Worm (Caenorhabditis elegans): ENCODE measurements around the gene srx-3.

srx-3 gene

DNA sequence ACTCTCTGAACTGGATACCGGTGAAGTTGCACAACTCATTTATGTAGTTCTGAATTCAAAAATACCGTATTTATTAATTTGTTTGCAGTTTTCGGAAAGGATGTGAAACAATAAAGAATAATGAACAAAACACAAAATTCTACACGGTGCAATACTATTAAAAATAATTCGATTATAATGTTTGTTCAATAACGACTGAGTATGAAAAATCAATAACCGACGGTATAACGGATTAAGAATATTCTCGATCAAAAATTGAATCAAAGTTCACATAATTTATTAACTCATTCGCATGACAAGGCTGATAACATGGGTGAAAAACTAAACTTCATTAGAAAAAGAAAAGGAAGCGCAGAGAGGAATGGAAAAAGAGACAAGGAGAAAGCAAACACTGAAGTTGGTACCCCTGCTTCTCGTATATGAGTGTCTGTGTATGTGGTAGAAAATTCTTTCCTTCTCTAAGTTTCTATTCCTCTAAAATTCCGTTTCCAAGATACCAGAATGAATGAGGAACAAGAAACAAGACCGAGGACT, 30.4 kb upstream of the srx-3 start, which contains the start of gene nhr-143:
Gene nhr-143 (minus strand): TSS at position 51 of the 534 bp plus-strand sequence.
- TF ChIP-seq ztf-4 (tag; optimal IDR thresholded peaks at IDR 0.05) = no peak
- TF ChIP-seq fos-1 (tag; optimal IDR thresholded peaks at IDR 0.05) = peak; percentile 78
- TF ChIP-seq crh-2 (tag; optimal IDR thresholded peaks at IDR 0.05) = peak; percentile 27

- no peak for TF ChIP-seq sma-3 (GFP tag; optimal IDR thresholded peaks at IDR 0.05)
- TF ChIP-seq unc-55 (GFP tag; optimal IDR thresholded peaks at IDR 0.05) = no peak
- no peak for TF ChIP-seq nhr-77 (tag; optimal IDR thresholded peaks at IDR 0.05)
- no peak for TF ChIP-seq nhr-21 (tag; optimal IDR thresholded peaks at IDR 0.05)
Observed at ce11 chrV:8977895-8978294, 27.4 kb upstream of the srx-3 start.

DNA sequence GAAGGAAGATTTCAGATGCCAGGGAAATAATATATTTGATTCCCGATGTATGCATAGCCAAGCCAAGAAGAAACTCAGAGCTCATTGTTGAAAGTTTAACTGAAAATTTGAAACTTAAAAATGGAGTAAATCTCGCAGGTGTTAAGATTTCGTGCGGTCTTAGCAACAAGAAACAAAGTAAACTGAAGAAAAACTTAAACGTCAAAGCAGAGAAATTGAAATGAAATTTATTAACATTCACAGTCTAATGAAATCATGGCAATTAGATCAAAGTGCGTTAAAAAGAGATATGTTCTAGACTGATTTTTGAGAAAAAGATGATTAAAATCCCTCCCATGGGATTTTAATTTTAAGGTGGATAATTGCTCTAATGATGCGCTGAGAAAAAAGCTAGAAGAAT, 24.5 kb upstream of the srx-3 start, which contains the start of gene str-84:
Gene str-84 (minus strand): TSS at position 101 of the 400 bp plus-strand sequence.
- no peak for TF ChIP-seq nhr-12 (tag; optimal IDR thresholded peaks at IDR 0.05)
- no peak for TF ChIP-seq zag-1 (tag; optimal IDR thresholded peaks at IDR 0.05)
- no peak for TF ChIP-seq ztf-11 (tag; optimal IDR thresholded peaks at IDR 0.05)

- no peak for TF ChIP-seq nhr-10 (tag; optimal IDR thresholded peaks at IDR 0.05)
- no peak for TF ChIP-seq C34F6.9 (tag; optimal IDR thresholded peaks at IDR 0.05)
- TF ChIP-seq nhr-25 (tag; optimal IDR thresholded peaks at IDR 0.05) = no peak
- TF ChIP-seq lin-11 (tag; optimal IDR thresholded peaks at IDR 0.05) = no peak
- no peak for TF ChIP-seq F13H6.1 (tag; optimal IDR thresholded peaks at IDR 0.05)
- no peak for TF ChIP-seq nhr-21 (tag; optimal IDR thresholded peaks at IDR 0.05)
- TF ChIP-seq nhr-237 (tag; optimal IDR thresholded peaks at IDR 0.05) = no peak
- no peak for TF ChIP-seq gmeb-1 (tag; optimal IDR thresholded peaks at IDR 0.05)
- TF ChIP-seq aly-2 (tag; optimal IDR thresholded peaks at IDR 0.05) = no peak
Observed at ce11 chrV:8983604-8984003, 21.7 kb upstream of the srx-3 start, which contains the start of gene str-86. Gene str-86 (minus strand): TSS chrV:8983704.

DNA sequence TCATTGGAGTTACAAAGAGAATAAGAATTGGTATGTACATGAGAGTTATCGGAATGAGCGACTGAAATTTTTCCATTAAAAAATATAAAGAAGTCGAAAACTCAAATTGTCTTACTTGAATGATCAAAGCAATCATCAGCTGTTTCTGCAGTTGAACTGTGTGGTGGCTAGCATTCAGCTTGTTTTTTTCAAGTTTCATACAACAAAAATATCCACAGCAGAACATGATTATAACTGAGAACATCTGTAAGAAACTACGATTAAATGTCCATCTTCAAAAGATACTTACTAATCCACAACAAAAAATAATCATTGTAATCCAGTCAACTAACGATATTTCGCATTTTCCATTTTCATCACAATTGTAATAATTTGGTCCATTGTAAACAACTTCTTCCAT, 20.6 kb upstream of the srx-3 start:
- TF ChIP-seq nhr-237 (tag; optimal IDR thresholded peaks at IDR 0.05) (no peak), sma-3 (GFP tag; optimal IDR thresholded peaks at IDR 0.05) (no peak), ceh-82 (tag; optimal IDR thresholded peaks at IDR 0.05) (no peak), blmp-1 (tag; optimal IDR thresholded peaks at IDR 0.05; ENCODE audit: insufficient read depth) (no peak), elt-1 (tag; optimal IDR thresholded peaks at IDR 0.05) (no peak), Y55F3AM.14 (GFP tag; optimal IDR thresholded peaks at IDR 0.05) (no peak), nhr-10 (tag; optimal IDR thresholded peaks at IDR 0.05) (no peak), nhr-25 (tag; optimal IDR thresholded peaks at IDR 0.05) (no peak), ceh-16 (tag; optimal IDR thresholded peaks at IDR 0.05) (no peak), mbf-1 (tag; optimal IDR thresholded peaks at IDR 0.05) (no peak), nhr-11 (tag; optimal IDR thresholded peaks at IDR 0.05) (no peak), unc-62 (GFP tag; optimal IDR thresholded peaks at IDR 0.05) (no peak), unc-39 (tag; optimal IDR thresholded peaks at IDR 0.05) (no peak), mab-5 (tag; optimal IDR thresholded peaks at IDR 0.05) (no peak), skn-1 (tag; optimal IDR thresholded peaks at IDR 0.05) (no peak), sma-9 (GFP tag; optimal IDR thresholded peaks at IDR 0.05) (no peak), sma-9 (tag; optimal IDR thresholded peaks at IDR 0.05) (no peak), fos-1 (tag; optimal IDR thresholded peaks at IDR 0.05) (no peak)

DNA sequence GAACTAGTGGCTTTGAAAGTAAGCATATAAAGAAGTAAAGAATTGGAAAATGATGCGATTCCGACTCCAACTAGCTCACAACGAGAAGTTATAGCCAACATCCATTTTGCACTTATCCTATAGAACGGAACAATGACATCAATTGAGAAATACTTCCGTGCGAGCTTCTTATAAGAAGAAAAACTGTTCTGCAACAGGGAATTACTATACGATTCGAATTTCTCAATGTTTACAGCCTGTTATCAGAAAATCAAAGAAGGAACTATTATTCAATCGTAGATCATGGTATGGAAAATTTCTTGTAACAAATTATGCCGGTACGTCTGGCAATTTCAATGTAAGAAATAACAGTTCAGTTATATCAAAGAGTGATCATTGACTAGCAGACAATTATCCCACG, 19.6 kb upstream of the srx-3 start, which contains the start of gene str-85:
Gene str-85 (minus strand): TSS at position 101 of the 400 bp plus-strand sequence.
- TF ChIP-seq lin-39 (tag; optimal IDR thresholded peaks at IDR 0.05) (no peak), nhr-77 (tag; optimal IDR thresholded peaks at IDR 0.05) (no peak)

DNA sequence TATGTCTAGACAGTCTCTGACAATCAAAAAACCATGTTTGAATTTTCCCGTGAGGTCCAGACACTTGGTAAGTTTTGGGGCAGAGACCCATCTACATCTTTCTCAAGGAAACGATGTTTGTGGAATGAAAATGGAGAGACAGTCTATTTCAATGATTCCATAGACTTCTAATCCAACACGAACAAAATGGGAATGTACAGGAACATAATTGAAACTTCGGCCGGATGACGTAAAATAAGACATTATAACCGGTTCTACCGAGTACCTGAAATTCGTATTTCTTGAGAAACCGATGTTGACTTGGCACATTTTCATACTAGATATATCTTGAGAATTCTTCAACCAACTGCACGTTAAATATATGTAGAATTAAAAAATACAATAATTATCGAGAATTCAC, 17.2 kb upstream of the srx-3 start, which contains the start of gene str-87:
Gene str-87 (minus strand): TSS at position 101 of the 400 bp plus-strand sequence.
- TF ChIP-seq nhr-10 (tag; optimal IDR thresholded peaks at IDR 0.05) = no peak
- TF ChIP-seq ztf-4 (tag; optimal IDR thresholded peaks at IDR 0.05) = no peak
- no peak for TF ChIP-seq lin-39 (tag; optimal IDR thresholded peaks at IDR 0.05)
- no peak for TF ChIP-seq nhr-6 (tag; optimal IDR thresholded peaks at IDR 0.05)
- TF ChIP-seq sma-9 (GFP tag; optimal IDR thresholded peaks at IDR 0.05) = no peak
- no peak for TF ChIP-seq sma-9 (tag; optimal IDR thresholded peaks at IDR 0.05)
- no peak for TF ChIP-seq snpc-4 (tag; optimal IDR thresholded peaks at IDR 0.05)
- TF ChIP-seq F13H6.1 (tag; optimal IDR thresholded peaks at IDR 0.05) = no peak
- TF ChIP-seq nhr-237 (tag; optimal IDR thresholded peaks at IDR 0.05) = no peak

Data from whole organism, L2 larva.